Fruit fly (Drosophila melanogaster) whole organism, pupa: Measurements from ENCODE around the gene mRpL3.

ENCODE experiments used
- CG10348 ChIP-seq: fragments of 200-800 bp; sonication (Bioruptor generic); IDR thresholded peaks from 2 replicates; pipeline ENCODE4 v1.3.6; 2022; ENCODE audit warnings: missing biosample characterization, missing genetic modification characterization
- CG12605 ChIP-seq: fragments of 200-800 bp; sonication (Bioruptor generic); IDR thresholded peaks from 2 replicates; pipeline ENCODE4 v1.3.6; 2022; ENCODE audit warnings: missing biosample characterization, missing genetic modification characterization
- CG13204 ChIP-seq: fragments of 200-800 bp; sonication (Bioruptor generic); optimal IDR thresholded peaks from 2 replicates; lab custom pipeline; 2018; ENCODE audit warnings: missing biosample characterization, mild to moderate bottlenecking, missing genetic modification characterization, moderate library complexity
- CG14655 ChIP-seq: fragments of 200-800 bp; sonication (Bioruptor generic); optimal IDR thresholded peaks from 3 replicates; lab custom pipeline; 2017; ENCODE audit warnings: mild to moderate bottlenecking, missing biosample characterization, missing genetic modification reagents, missing genetic modification characterization
- CG15710 ChIP-seq: fragments of 200-800 bp; sonication (Bioruptor generic); optimal IDR thresholded peaks from 2 replicates; lab custom pipeline; 2018; ENCODE audit warnings: missing biosample characterization, mild to moderate bottlenecking, missing genetic modification characterization, moderate library complexity
- CG17806 ChIP-seq: fragments of 200-800 bp; sonication (Bioruptor generic); optimal IDR thresholded peaks from 2 replicates; lab custom pipeline; 2018; ENCODE audit warnings: missing biosample characterization, mild to moderate bottlenecking, missing genetic modification characterization, moderate library complexity
- CG32121 ChIP-seq: fragments of 200-800 bp; sonication (Bioruptor generic); IDR thresholded peaks from 2 replicates; pipeline ENCODE4 v1.3.6; 2022; ENCODE audit warnings: missing biosample characterization, missing genetic modification characterization
- CG34367 ChIP-seq: fragments of 200-800 bp; sonication (Bioruptor generic); optimal IDR thresholded peaks from 2 replicates; lab custom pipeline; 2018; ENCODE audit warnings: missing biosample characterization, mild to moderate bottlenecking, missing genetic modification characterization
- CG4496 ChIP-seq: fragments of 200-800 bp; sonication (Bioruptor generic); IDR thresholded peaks from 3 replicates; pipeline ENCODE4 v1.3.6; 2022; ENCODE audit warnings: missing biosample characterization, missing genetic modification characterization
- CG8159 ChIP-seq: fragments of 200-800 bp; sonication (Bioruptor generic); optimal IDR thresholded peaks from 3 replicates; lab custom pipeline; 2018; ENCODE audit warnings: missing biosample characterization, mild to moderate bottlenecking, missing genetic modification characterization, moderate library complexity
- CG8301 ChIP-seq: fragments of 200-800 bp; sonication (Bioruptor generic); optimal IDR thresholded peaks from 2 replicates; lab custom pipeline; 2018; ENCODE audit warnings: missing biosample characterization, mild to moderate bottlenecking, missing genetic modification characterization
- CG9948 ChIP-seq: fragments of 200-800 bp; sonication (Bioruptor generic); optimal IDR thresholded peaks from 2 replicates; lab custom pipeline; 2018; ENCODE audit warnings: missing biosample characterization, mild to moderate bottlenecking, missing genetic modification characterization, moderate library complexity
- D1 ChIP-seq: fragments of 200-800 bp; sonication (Bioruptor generic); optimal IDR thresholded peaks from 2 replicates; lab custom pipeline; 2018; ENCODE audit warnings: missing biosample characterization, mild to moderate bottlenecking, missing genetic modification characterization, moderate library complexity
- EcR ChIP-seq: fragments of 200-800 bp; sonication (Bioruptor generic); optimal IDR thresholded peaks from 3 replicates; lab custom pipeline; 2019; ENCODE audit warnings: missing biosample characterization, missing genetic modification characterization, mild to moderate bottlenecking, moderate library complexity, missing genetic modification reagents
- Ets98B ChIP-seq: fragments of 200-800 bp; sonication (Bioruptor generic); IDR thresholded peaks from 2 replicates; pipeline ENCODE4 v1.3.6; 2022; ENCODE audit warnings: missing biosample characterization, missing genetic modification characterization
- Pif1A ChIP-seq: fragments of 200-800 bp; sonication (Bioruptor generic); optimal IDR thresholded peaks from 3 replicates; lab custom pipeline; 2016; ENCODE audit warnings: missing biosample characterization, missing genetic modification characterization
- Pif1B ChIP-seq: fragments of 200-800 bp; sonication (Bioruptor generic); optimal IDR thresholded peaks from 3 replicates; lab custom pipeline; 2016; ENCODE audit warnings: missing biosample characterization, missing genetic modification characterization
- Snoo ChIP-seq: fragments of 200-800 bp; sonication (Bioruptor generic); optimal IDR thresholded peaks from 3 replicates; lab custom pipeline; 2017; ENCODE audit warnings: missing biosample characterization, mild to moderate bottlenecking, missing genetic modification characterization, inconsistent platforms
- fd96Ca ChIP-seq: fragments of 200-800 bp; sonication (Bioruptor generic); IDR thresholded peaks from 3 replicates; pipeline ENCODE4 v1.3.6; 2022; ENCODE audit warnings: missing biosample characterization, missing genetic modification characterization
- gl ChIP-seq: fragments of 200-800 bp; sonication (Bioruptor generic); optimal IDR thresholded peaks from 2 replicates; lab custom pipeline; 2018; ENCODE audit warnings: missing biosample characterization, mild to moderate bottlenecking, missing genetic modification characterization
- rn ChIP-seq: fragments of 200-800 bp; sonication (Bioruptor generic); IDR thresholded peaks from 2 replicates; pipeline ENCODE4 v1.3.6; 2022; ENCODE audit warnings: missing biosample characterization, missing genetic modification characterization

mRpL3 gene

DNA sequence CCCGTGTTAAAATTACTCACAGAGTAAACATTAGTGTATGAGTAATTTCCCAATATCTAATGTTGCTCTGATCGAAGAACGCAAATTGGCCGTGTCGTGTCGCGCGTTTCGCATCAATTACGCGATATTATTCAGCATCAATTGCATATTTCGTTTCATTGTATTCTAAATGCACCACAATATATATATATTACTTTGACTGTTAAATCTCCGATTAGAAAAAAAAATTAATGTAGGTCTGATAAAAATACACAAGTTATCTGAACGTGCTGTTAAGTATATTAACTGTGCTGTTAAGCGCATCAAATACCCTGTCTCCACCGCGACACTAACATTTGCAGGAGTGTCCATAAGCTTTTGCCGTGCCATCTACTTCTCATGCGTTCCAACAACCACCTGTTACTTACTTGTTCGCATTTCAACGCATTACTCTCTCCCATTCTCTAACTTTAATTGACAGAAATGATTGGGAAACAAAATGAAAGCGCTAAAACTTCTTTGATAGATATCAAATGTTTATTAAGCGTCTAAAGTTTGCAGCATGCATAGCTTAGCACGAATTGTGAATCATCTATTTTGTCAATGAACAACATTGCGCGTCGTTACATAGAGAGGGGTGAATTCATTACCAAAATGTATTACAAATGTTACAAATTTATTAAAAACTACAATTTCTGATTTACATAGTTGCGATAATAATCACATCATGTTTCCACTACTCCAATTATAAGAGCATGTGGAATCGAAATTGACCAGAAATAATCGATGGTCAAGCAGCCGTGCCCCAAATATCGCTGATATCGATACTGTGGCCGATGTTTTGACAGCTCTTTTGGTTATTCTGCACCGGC is at the start of gene mRpL3, which contains the start of gene Graf:
mRpL3 (plus strand) TSS at position 802 of the 851 bp plus-strand sequence.
Graf (minus strand) TSS at position 287 of the 851 bp plus-strand sequence.
- no peak for TF ChIP-seq CG13204 (GFP tag; lab: Kevin White, UChicago)
- no peak for TF ChIP-seq Snoo
- no peak for TF ChIP-seq CG12605 (GFP tag; lab: Robert Waterston, UW)
- no peak for TF ChIP-seq Ets98B (GFP tag; lab: Robert Waterston, UW)
- no peak for TF ChIP-seq D1 (tag; lab: Kevin White, UChicago)
- no peak for TF ChIP-seq CG8159 (tag; lab: Kevin White, UChicago)
- TF ChIP-seq CG10348, result no peak
- TF ChIP-seq Pif1B, result no peak
- TF ChIP-seq gl (tag; lab: Kevin White, UChicago), result no peak
- no peak for TF ChIP-seq Pif1A (GFP tag; lab: Kevin White, UChicago)
- no peak for TF ChIP-seq CG9948
- TF ChIP-seq rn (GFP tag; lab: Robert Waterston, UW), result no peak
- TF ChIP-seq CG15710 (tag; lab: Kevin White, UChicago), result no peak
- no peak for TF ChIP-seq CG14655 (GFP tag; lab: Kevin White, UChicago)
- no peak for TF ChIP-seq CG34367 (tag; lab: Kevin White, UChicago)
- TF ChIP-seq CG4496 (GFP tag; lab: Robert Waterston, UW), result no peak
- no peak for TF ChIP-seq EcR (GFP tag; lab: Kevin White, UChicago)
- no peak for TF ChIP-seq CG17806 (tag; lab: Kevin White, UChicago)
- TF ChIP-seq CG32121 (GFP tag; lab: Robert Waterston, UW), result no peak
- TF ChIP-seq CG8301 (tag; lab: Kevin White, UChicago), result no peak

DNA sequence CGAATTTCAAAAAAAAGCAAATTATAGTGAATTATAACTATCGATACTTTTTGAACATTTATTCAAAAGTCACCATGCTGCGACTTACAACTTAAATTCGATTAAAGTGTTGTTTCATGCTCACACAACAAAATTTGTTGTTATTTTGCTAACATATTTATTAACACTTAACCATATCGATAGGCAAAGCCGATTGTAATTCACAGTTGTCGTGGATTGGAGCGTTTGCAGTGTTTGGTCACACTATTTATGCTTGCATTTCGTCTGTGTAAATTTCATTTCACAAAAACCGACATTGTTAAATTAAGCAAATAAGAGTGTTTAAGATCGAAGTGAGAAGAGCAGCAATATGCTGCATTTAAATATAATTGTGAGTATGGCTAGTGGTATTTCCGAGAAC is 48.6 kb upstream of the mRpL3 start, which contains the start of gene HUWE1:
HUWE1 (plus strand) TSS at position 220 of the 400 bp plus-strand sequence.
- TF ChIP-seq CG32121 (GFP tag; lab: Robert Waterston, UW) (no peak), CG15710 (tag; lab: Kevin White, UChicago) (peak; percentile 1), CG14655 (GFP tag; lab: Kevin White, UChicago) (no peak), Pif1A (GFP tag; lab: Kevin White, UChicago) (no peak), D1 (tag; lab: Kevin White, UChicago) (no peak), CG4496 (GFP tag; lab: Robert Waterston, UW) (no peak)

DNA sequence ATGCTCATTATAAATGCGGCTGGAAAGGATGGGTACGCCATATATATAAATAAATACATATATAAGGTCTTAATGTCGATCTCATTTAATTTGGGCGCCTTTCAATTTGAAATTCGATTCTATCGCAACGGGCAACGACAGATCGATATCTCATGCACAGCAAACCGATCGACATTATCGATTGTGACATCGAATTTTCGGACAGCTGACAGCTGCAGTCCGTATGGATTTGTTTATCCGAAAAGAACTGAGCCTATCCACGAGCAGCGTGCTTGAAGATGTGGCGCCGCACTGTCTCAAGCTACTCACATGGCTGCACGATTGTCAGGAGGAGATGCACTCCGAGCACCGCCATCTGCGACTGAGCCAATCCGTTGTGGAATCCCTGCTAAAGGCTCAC is 29.1 kb upstream of the mRpL3 start, which contains the start of gene CG8191:
CG8191 (plus strand) TSS at position 211 of the 400 bp plus-strand sequence.
- TF ChIP-seq gl (tag; lab: Kevin White, UChicago) (no peak), CG12605 (GFP tag; lab: Robert Waterston, UW) (no peak), Pif1A (GFP tag; lab: Kevin White, UChicago) (no peak), CG32121 (GFP tag; lab: Robert Waterston, UW) (no peak), CG15710 (tag; lab: Kevin White, UChicago) (no peak), rn (GFP tag; lab: Robert Waterston, UW) (no peak), Ets98B (GFP tag; lab: Robert Waterston, UW) (no peak), CG14655 (GFP tag; lab: Kevin White, UChicago) (no peak), D1 (tag; lab: Kevin White, UChicago) (no peak), fd96Ca (GFP tag; lab: Robert Waterston, UW) (no peak), CG9948 (no peak)

DNA sequence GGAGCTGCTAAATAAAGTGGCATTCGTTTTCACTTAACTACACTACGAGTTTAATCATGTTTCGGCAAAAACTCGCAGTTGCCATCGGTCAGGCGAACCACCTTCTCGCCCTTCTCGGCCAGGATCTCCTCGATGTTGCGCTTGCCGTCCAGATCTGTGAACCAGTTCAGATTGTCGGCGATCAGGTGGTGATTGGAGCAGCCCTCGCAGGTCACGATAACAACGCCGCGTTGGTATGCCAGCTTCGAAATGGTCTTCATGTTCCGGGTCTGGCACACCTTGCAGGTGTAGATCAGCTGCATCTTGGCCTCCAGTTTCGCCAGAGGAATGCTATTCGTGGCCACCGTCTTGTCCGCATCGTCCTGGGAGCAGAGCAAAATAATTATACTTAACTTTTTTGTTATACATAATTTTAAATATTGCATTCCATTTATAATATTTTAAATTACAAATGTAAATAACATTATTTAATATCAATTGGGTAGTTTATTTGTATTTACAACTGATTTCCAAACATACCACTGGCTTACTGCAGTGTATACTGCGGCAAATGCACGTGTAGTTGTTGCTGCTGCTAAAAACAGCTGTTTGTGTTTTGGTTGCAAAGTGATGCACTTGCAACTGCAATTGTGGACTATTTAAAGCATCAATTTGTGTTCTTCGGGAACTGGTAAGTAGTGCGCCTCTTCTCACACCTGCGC is 27.7 kb upstream of the mRpL3 start:
- TF ChIP-seq CG12605 (GFP tag; lab: Robert Waterston, UW) (peak; percentile 52), gl (tag; lab: Kevin White, UChicago) (no peak), CG15710 (tag; lab: Kevin White, UChicago) (no peak), CG32121 (GFP tag; lab: Robert Waterston, UW) (peak; percentile 21; the same call in 1 of the 2 replicates), rn (GFP tag; lab: Robert Waterston, UW) (peak; percentile 25; the same call in 1 of the 2 replicates), Ets98B (GFP tag; lab: Robert Waterston, UW) (peak; percentile 9; the same call in 1 of the 2 replicates), CG4496 (GFP tag; lab: Robert Waterston, UW) (peak; percentile 48; the same call in 2 of the 3 replicates)
- TF ChIP-seq, all 21 proteins: peak for 5

DNA sequence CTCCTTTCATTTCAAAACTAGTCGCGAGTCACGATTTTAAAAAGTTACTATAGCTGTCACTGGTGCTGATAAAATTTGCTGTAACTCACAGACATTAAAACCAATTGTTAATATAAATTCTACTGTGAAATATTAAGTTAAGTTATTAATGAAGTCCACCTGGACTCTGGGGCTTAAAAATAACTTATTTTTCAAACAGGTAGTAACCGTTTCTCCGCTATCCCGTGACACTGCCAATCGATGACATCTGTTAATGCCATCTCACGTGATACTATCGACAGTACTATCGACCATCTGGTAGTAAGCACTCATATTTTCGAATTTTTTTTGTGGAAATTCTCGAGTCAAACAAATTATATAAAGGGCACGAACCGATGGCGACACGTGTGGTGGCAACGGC is 27.1 kb upstream of the mRpL3 start, which contains the start of the genes CG12379 and MagR:
CG12379 (minus strand) TSS at position 2 of the 400 bp plus-strand sequence.
MagR (plus strand) TSS at position 276 of the 400 bp plus-strand sequence.
- TF ChIP-seq CG4496 (GFP tag; lab: Robert Waterston, UW) (peak; percentile 6; the same call in 1 of the 3 replicates), CG14655 (GFP tag; lab: Kevin White, UChicago) (no peak), gl (tag; lab: Kevin White, UChicago) (no peak), Snoo (peak; percentile 0), CG34367 (tag; lab: Kevin White, UChicago) (no peak), CG9948 (peak; percentile 28), CG8159 (tag; lab: Kevin White, UChicago) (peak; percentile 40), Pif1B (no peak), CG8301 (tag; lab: Kevin White, UChicago) (peak; percentile 21), CG32121 (GFP tag; lab: Robert Waterston, UW) (no peak), fd96Ca (GFP tag; lab: Robert Waterston, UW) (no peak), CG15710 (tag; lab: Kevin White, UChicago) (peak; percentile 54), CG13204 (GFP tag; lab: Kevin White, UChicago) (no peak), CG17806 (tag; lab: Kevin White, UChicago) (peak; percentile 0)
